Fruit fly (Drosophila melanogaster) whole organism, prepupa: ENCODE measurements around the gene CG5984.

Experiments
- Blimp-1 ChIP-seq: fragments of 200-800 bp; sonication (Bioruptor generic); optimal IDR thresholded peaks from 3 replicates; lab custom pipeline; 2017; ENCODE audit warnings: missing biosample characterization, missing genetic modification characterization, mild to moderate bottlenecking, moderate library complexity, missing genetic modification reagents
- CG11294 ChIP-seq: fragments of 200-800 bp; sonication (Bioruptor generic); IDR thresholded peaks from 2 replicates; pipeline ENCODE4 v1.3.6; 2022; ENCODE audit warnings: missing biosample characterization, missing genetic modification characterization
- CG11762 ChIP-seq: fragments of 200-800 bp; sonication (Bioruptor generic); optimal IDR thresholded peaks from 3 replicates; lab custom pipeline; 2016; ENCODE audit warnings: missing biosample characterization, missing genetic modification characterization; ENCODE audit not compliant: insufficient read depth
- CG11902 ChIP-seq: fragments of 200-800 bp; sonication (Bioruptor generic); optimal IDR thresholded peaks from 3 replicates; lab custom pipeline; 2016; ENCODE audit warnings: missing biosample characterization, missing genetic modification characterization
- CG1621 ChIP-seq: fragments of 200-800 bp; sonication (Bioruptor generic); optimal IDR thresholded peaks from 3 replicates; lab custom pipeline; 2018; ENCODE audit warnings: missing biosample characterization, mild to moderate bottlenecking, missing genetic modification characterization
- CG16779 ChIP-seq: fragments of 200-800 bp; sonication (Bioruptor generic); optimal IDR thresholded peaks from 3 replicates; lab custom pipeline; 2017; ENCODE audit warnings: missing biosample characterization, mild to moderate bottlenecking, missing genetic modification characterization
- CG3032 ChIP-seq: fragments of 200-800 bp; optimal IDR thresholded peaks from 2 replicates; lab custom pipeline; 2019; ENCODE audit warnings: missing biosample characterization, mild to moderate bottlenecking, missing genetic modification characterization, moderate library complexity
- CG31627 ChIP-seq: fragments of 200-800 bp; sonication (Bioruptor generic); optimal IDR thresholded peaks from 3 replicates; lab custom pipeline; 2016; ENCODE audit warnings: missing biosample characterization, missing genetic modification characterization
- CG34406 ChIP-seq: fragments of 200-800 bp; sonication (Bioruptor generic); optimal IDR thresholded peaks from 3 replicates; lab custom pipeline; 2016; ENCODE audit warnings: missing biosample characterization, missing genetic modification characterization
- CG3919 ChIP-seq: fragments of 200-800 bp; sonication (Bioruptor generic); optimal IDR thresholded peaks from 3 replicates; lab custom pipeline; 2016; ENCODE audit warnings: missing biosample characterization, missing genetic modification characterization
- CG4318 ChIP-seq: fragments of 200-800 bp; sonication (Bioruptor generic); optimal IDR thresholded peaks from 3 replicates; lab custom pipeline; 2017; ENCODE audit warnings: missing biosample characterization, mild to moderate bottlenecking, missing genetic modification characterization
- CG6163 ChIP-seq: fragments of 200-800 bp; sonication (Bioruptor generic); IDR thresholded peaks from 3 replicates; pipeline ENCODE4 v1.3.6; 2022; ENCODE audit warnings: missing biosample characterization, missing genetic modification characterization
- CG6276 ChIP-seq: fragments of 200-800 bp; sonication (Bioruptor generic); optimal IDR thresholded peaks from 2 replicates; lab custom pipeline; 2017; ENCODE audit warnings: missing biosample characterization, mild to moderate bottlenecking, missing genetic modification characterization
- CG6854 ChIP-seq: fragments of 200-800 bp; sonication (Bioruptor generic); optimal IDR thresholded peaks from 2 replicates; lab custom pipeline; 2017; ENCODE audit warnings: missing biosample characterization, mild to moderate bottlenecking, missing genetic modification characterization
- CG8119 ChIP-seq: fragments of 200-800 bp; sonication (Bioruptor generic); IDR thresholded peaks from 3 replicates; pipeline ENCODE4 v1.3.6; 2022; ENCODE audit warnings: missing biosample characterization, missing genetic modification characterization
- CG8319 ChIP-seq: fragments of 200-800 bp; sonication (Bioruptor generic); optimal IDR thresholded peaks from 3 replicates; lab custom pipeline; 2016; ENCODE audit warnings: missing biosample characterization, missing genetic modification characterization
- CG8632 ChIP-seq: fragments of 200-800 bp; sonication (Bioruptor generic); optimal IDR thresholded peaks from 3 replicates; lab custom pipeline; 2016; ENCODE audit warnings: missing biosample characterization, missing genetic modification characterization
- CG9139 ChIP-seq: fragments of 200-800 bp; sonication (Bioruptor generic); optimal IDR thresholded peaks from 3 replicates; lab custom pipeline; 2017; ENCODE audit warnings: missing biosample characterization, mild to moderate bottlenecking, missing genetic modification characterization
- Eip75B ChIP-seq: fragments of 200-800 bp; sonication (Bioruptor generic); optimal IDR thresholded peaks from 3 replicates; lab custom pipeline; 2016; ENCODE audit warnings: missing biosample characterization, missing genetic modification characterization
- Eip78C ChIP-seq: fragments of 200-800 bp; sonication (Bioruptor generic); peaks from one replicate; lab custom pipeline; 2016; ENCODE audit warnings: missing biosample characterization, missing genetic modification characterization
- Eip93F ChIP-seq: fragments of 200-800 bp; sonication (Bioruptor generic); optimal IDR thresholded peaks from 2 replicates; lab custom pipeline; 2016; ENCODE audit warnings: missing biosample characterization, mild to moderate bottlenecking, missing genetic modification characterization
- Ets21C ChIP-seq: fragments of 200-800 bp; sonication (Bioruptor generic); optimal IDR thresholded peaks from 3 replicates; lab custom pipeline; 2016; ENCODE audit warnings: missing biosample characterization, missing genetic modification characterization
- Ets96B ChIP-seq: fragments of 200-800 bp; optimal IDR thresholded peaks from 2 replicates; lab custom pipeline; 2019; ENCODE audit warnings: missing biosample characterization, mild to moderate bottlenecking, missing genetic modification characterization, moderate library complexity
- Gug ChIP-seq: fragments of 200-800 bp; sonication (Bioruptor generic); IDR thresholded peaks from 2 replicates; pipeline ENCODE4 v1.3.6; 2022; ENCODE audit warnings: missing biosample characterization, missing genetic modification characterization
- Hr38 ChIP-seq: sonication (Bioruptor generic); optimal IDR thresholded peaks from 2 replicates; lab custom pipeline; 2016; ENCODE audit warnings: missing biosample characterization, missing genetic modification characterization
- Hr39 ChIP-seq: fragments of 200-800 bp; sonication (Bioruptor generic); optimal IDR thresholded peaks from 2 replicates; lab custom pipeline; 2016; ENCODE audit warnings: missing biosample characterization, missing genetic modification characterization
- Hr4 ChIP-seq: fragments of 200-800 bp; sonication (Bioruptor generic); optimal IDR thresholded peaks from 3 replicates; lab custom pipeline; 2016; ENCODE audit warnings: missing biosample characterization, missing genetic modification characterization
- Lpt ChIP-seq: fragments of 200-800 bp; sonication (Bioruptor generic); optimal IDR thresholded peaks from 3 replicates; lab custom pipeline; 2016; ENCODE audit warnings: missing biosample characterization, missing genetic modification characterization
- Met ChIP-seq: fragments of 200-800 bp; sonication (Bioruptor generic); optimal IDR thresholded peaks from 3 replicates; lab custom pipeline; 2016; ENCODE audit warnings: missing biosample characterization, missing genetic modification characterization
- OdsH ChIP-seq: fragments of 200-800 bp; sonication (Bioruptor generic); optimal IDR thresholded peaks from 3 replicates; lab custom pipeline; 2016; ENCODE audit warnings: missing biosample characterization, missing genetic modification characterization
- Smox ChIP-seq: fragments of 200-800 bp; sonication (Bioruptor generic); optimal IDR thresholded peaks from 3 replicates; lab custom pipeline; 2016; ENCODE audit warnings: missing biosample characterization, missing genetic modification characterization
- achi ChIP-seq: fragments of 200-800 bp; sonication (Bioruptor generic); optimal IDR thresholded peaks from 3 replicates; lab custom pipeline; 2016; ENCODE audit warnings: missing biosample characterization, missing genetic modification characterization
- cyc ChIP-seq: fragments of 200-800 bp; sonication (Bioruptor generic); optimal IDR thresholded peaks from 3 replicates; lab custom pipeline; 2016; ENCODE audit warnings: missing biosample characterization, missing genetic modification characterization
- dac ChIP-seq: fragments of 200-800 bp; sonication (Bioruptor generic); optimal IDR thresholded peaks from 2 replicates; lab custom pipeline; 2017; ENCODE audit warnings: missing biosample characterization, mild to moderate bottlenecking, missing genetic modification characterization
- dsx ChIP-seq: fragments of 200-800 bp; optimal IDR thresholded peaks from 3 replicates; lab custom pipeline; 2019; ENCODE audit warnings: missing biosample characterization, mild to moderate bottlenecking, missing genetic modification characterization, moderate library complexity; ENCODE audit not compliant: poor library complexity, severe bottlenecking
- esn ChIP-seq: fragments of 200-800 bp; sonication (Bioruptor generic); optimal IDR thresholded peaks from 2 replicates; lab custom pipeline; 2016; ENCODE audit warnings: missing biosample characterization, mild to moderate bottlenecking, missing genetic modification characterization, moderate library complexity
- fd85E ChIP-seq: fragments of 200-800 bp; sonication (Bioruptor generic); optimal IDR thresholded peaks from 3 replicates; lab custom pipeline; 2016; ENCODE audit warnings: missing biosample characterization, missing genetic modification characterization
- fkh ChIP-seq: fragments of 200-800 bp; sonication (Bioruptor generic); optimal IDR thresholded peaks from 3 replicates; lab custom pipeline; 2017; ENCODE audit warnings: missing biosample characterization, mild to moderate bottlenecking, missing genetic modification characterization, moderate library complexity
- lz ChIP-seq: fragments of 200-800 bp; sonication (Bioruptor generic); optimal IDR thresholded peaks from 3 replicates; lab custom pipeline; 2016; ENCODE audit warnings: missing biosample characterization, missing genetic modification characterization
- net ChIP-seq: fragments of 200-800 bp; sonication (Bioruptor generic); optimal IDR thresholded peaks from 3 replicates; lab custom pipeline; 2016; ENCODE audit warnings: missing biosample characterization, missing genetic modification characterization
- pdm3 ChIP-seq: fragments of 200-800 bp; sonication (Bioruptor generic); optimal IDR thresholded peaks from 3 replicates; lab custom pipeline; 2016; ENCODE audit warnings: missing biosample characterization, missing genetic modification characterization
- salr ChIP-seq, 2 experiments: fragments of 200-800 bp; sonication (Bioruptor generic); optimal IDR thresholded peaks; 3 replicates each; lab custom pipeline; 2016 to 2018; ENCODE audit warnings: missing biosample characterization in 2 of 2, missing genetic modification characterization in 2 of 2, mild to moderate bottlenecking in 1 of 2
- spab ChIP-seq: fragments of 200-800 bp; sonication (Bioruptor generic); optimal IDR thresholded peaks from 2 replicates; lab custom pipeline; 2017; ENCODE audit warnings: missing biosample characterization, mild to moderate bottlenecking, missing genetic modification characterization, missing genetic modification reagents
- svp ChIP-seq: fragments of 200-800 bp; sonication (Bioruptor generic); peaks from one replicate; lab custom pipeline; 2016; ENCODE audit warnings: missing biosample characterization, missing genetic modification characterization
- topi ChIP-seq: fragments of 200-800 bp; sonication (Bioruptor generic); optimal IDR thresholded peaks from 3 replicates; lab custom pipeline; 2016; ENCODE audit warnings: missing biosample characterization, missing genetic modification characterization
- vri ChIP-seq: fragments of 200-800 bp; sonication (Bioruptor generic); optimal IDR thresholded peaks from 3 replicates; lab custom pipeline; 2016; ENCODE audit warnings: missing biosample characterization, mild to moderate bottlenecking, missing genetic modification characterization

The CG5984 gene

DNA sequence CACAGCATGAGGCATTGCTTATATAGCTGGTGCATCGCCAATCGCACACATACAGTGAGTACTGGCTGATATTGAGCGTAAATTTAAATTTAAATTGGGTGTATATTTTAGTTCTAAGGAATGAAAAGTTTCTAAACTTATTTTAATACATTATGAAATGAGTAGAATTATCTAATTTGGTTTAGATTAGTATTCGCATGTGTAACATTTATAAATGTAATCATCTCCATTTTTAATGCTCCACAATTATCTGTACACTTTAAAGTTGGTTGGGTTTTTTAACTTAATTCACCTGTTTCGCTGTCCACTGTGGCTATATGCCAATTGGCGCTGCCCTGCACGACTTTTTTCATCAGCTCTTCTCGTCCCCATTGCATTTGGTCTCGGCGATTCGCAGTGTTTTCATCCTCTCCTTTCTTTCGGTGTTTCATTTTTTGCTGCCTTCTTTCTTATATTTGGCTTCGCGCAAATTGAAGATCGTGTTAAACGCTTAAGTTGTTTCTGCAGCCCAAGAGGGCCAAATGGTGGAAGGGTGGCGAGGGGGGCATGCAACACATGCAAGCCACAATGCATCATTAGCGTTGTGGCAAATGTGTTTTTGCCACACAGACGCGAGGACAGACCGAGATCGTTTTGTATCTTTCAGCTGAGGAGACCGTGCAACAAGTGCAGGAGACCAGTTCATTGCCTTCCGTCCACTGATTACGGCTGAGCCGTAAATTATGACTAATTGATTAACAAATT lies 46.1 kb downstream of the CG5984 start (continued):
- TF ChIP-seq lz (GFP tag; lab: Kevin White, UChicago): peak; percentile 55
- TF ChIP-seq CG31627 (GFP tag; lab: Kevin White, UChicago): peak; percentile 33
- peak; percentile 44 for TF ChIP-seq Blimp-1 (GFP tag; lab: Kevin White, UChicago)
- peak; percentile 82 for TF ChIP-seq Met (GFP tag; lab: Kevin White, UChicago)
- peak; percentile 87 for TF ChIP-seq spab (GFP tag; lab: Kevin White, UChicago)
- peak; percentile 18 to 54 for TF ChIP-seq salr (GFP tag; optimal IDR thresholded peaks at IDR 0.05; lab: Kevin White, UChicago)
- TF ChIP-seq Eip75B (GFP tag; lab: Kevin White, UChicago): peak; percentile 62
- no peak for TF ChIP-seq CG11294 (GFP tag; lab: Robert Waterston, UW)
- peak; percentile 76 for TF ChIP-seq esn
- peak; percentile 79 for TF ChIP-seq CG6854 (GFP tag; lab: Kevin White, UChicago)
- TF ChIP-seq CG11762 (GFP tag; lab: Kevin White, UChicago): peak; percentile 63
- TF ChIP-seq dac: no peak
- TF ChIP-seq achi: peak; percentile 75
- peak; percentile 22 for TF ChIP-seq Hr39
- TF ChIP-seq CG16779 (tag; lab: Kevin White, UChicago): peak; percentile 64
- TF ChIP-seq Ets21C (GFP tag; lab: Kevin White, UChicago): peak; percentile 18
- TF ChIP-seq svp (GFP tag; lab: Kevin White, UChicago): peak; percentile 81
- TF ChIP-seq topi: peak; percentile 48
- peak; percentile 71 for TF ChIP-seq cyc (GFP tag; lab: Kevin White, UChicago)
- peak; percentile 77 for TF ChIP-seq dsx (GFP tag; lab: Kevin White, UChicago)
- TF ChIP-seq CG8119: peak; percentile 69
- peak; percentile 43 for TF ChIP-seq pdm3
- peak; percentile 75 for TF ChIP-seq CG3919 (GFP tag; lab: Kevin White, UChicago)
- TF ChIP-seq CG11902 (GFP tag; lab: Kevin White, UChicago): peak; percentile 25
- peak; percentile 43 for TF ChIP-seq Lpt (GFP tag; lab: Kevin White, UChicago)
- TF ChIP-seq Ets96B (tag; lab: Kevin White, UChicago): peak; percentile 93
- TF ChIP-seq CG6276: no peak
- TF ChIP-seq CG4318 (GFP tag; lab: Kevin White, UChicago): peak; percentile 11
- TF ChIP-seq net (GFP tag; lab: Kevin White, UChicago): peak; percentile 53
- TF ChIP-seq CG1621 (tag; lab: Kevin White, UChicago): peak; percentile 12
- TF ChIP-seq Eip93F: no peak
- TF ChIP-seq fkh (GFP tag; lab: Kevin White, UChicago): no peak
- peak; percentile 37 for TF ChIP-seq fd85E (GFP tag; lab: Kevin White, UChicago)
- TF ChIP-seq CG34406 (GFP tag; lab: Kevin White, UChicago): peak; percentile 65
- TF ChIP-seq CG8319 (GFP tag; lab: Kevin White, UChicago): peak; percentile 37
- TF ChIP-seq Eip78C (GFP tag; lab: Kevin White, UChicago): peak; percentile 92
- TF ChIP-seq CG8632: peak; percentile 68
- TF ChIP-seq Gug (GFP tag; lab: Robert Waterston, UW): no peak

DNA sequence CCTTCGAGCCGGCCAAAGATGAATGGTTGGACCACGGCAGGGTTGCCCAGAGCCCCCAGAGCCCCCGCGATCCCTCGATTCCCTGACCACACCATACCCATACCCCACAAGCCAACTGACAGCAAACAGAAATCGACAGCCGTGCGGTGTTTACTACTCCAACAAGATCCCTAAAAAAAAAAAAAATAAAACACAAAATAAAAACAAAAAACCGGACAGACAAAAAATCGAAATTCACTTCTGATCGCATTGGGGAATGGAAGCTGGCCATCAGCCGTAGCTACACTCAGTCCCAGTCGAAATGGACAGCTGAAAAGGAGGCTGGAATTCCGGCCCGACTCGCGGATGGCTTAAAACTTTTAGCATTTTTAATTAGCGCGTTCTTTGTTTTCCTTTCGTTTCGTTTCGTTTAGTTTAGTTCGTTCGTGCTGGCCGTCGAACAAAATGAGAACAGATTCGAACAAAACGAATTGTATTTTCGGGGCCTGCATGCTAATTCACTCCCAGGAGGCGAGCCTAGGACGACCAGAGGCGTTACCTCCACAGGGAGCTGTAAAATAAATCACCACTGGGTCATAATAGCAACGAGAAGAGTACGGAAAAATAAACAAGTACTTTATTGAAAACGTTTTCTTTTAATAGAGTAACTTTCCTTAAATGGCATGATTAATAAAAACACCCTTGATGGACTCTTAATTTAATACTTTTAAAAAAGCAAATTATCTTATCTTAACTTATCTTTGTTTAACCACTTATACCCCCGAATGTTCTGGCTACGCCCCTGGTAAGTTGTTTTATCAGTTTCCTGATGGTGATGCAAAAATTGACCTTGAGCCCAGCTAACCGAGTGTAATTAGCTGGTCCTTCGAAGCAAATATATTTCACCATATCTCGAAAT lies 48.7 kb downstream of the CG5984 start:
- TF ChIP-seq fkh (GFP tag; lab: Kevin White, UChicago) (no peak), Eip75B (GFP tag; lab: Kevin White, UChicago) (peak; percentile 46), CG3919 (GFP tag; lab: Kevin White, UChicago) (peak; percentile 52), CG6276 (no peak), Hr38 (no peak), OdsH (peak; percentile 29), Gug (GFP tag; lab: Robert Waterston, UW) (no peak), CG11902 (GFP tag; lab: Kevin White, UChicago) (peak; percentile 53), Smox (peak; percentile 29), CG16779 (tag; lab: Kevin White, UChicago) (no peak), CG34406 (GFP tag; lab: Kevin White, UChicago) (peak; percentile 22), CG11762 (GFP tag; lab: Kevin White, UChicago) (peak; percentile 48), Lpt (GFP tag; lab: Kevin White, UChicago) (no peak), CG4318 (GFP tag; lab: Kevin White, UChicago) (no peak), vri (GFP tag; lab: Kevin White, UChicago) (no peak), Hr39 (peak; percentile 27), CG1621 (tag; lab: Kevin White, UChicago) (no peak), net (GFP tag; lab: Kevin White, UChicago) (no peak), CG6163 (0 out of 3 replicates have a peak, but pooled peaks have one; percentile 24), CG9139 (no peak), CG3032 (tag; lab: Kevin White, UChicago) (peak; percentile 76), Hr4 (GFP tag; lab: Kevin White, UChicago) (no peak), fd85E (GFP tag; lab: Kevin White, UChicago) (no peak)
